Worm (Caenorhabditis elegans): ENCODE results near the gene rfth-1.

rfth-1 gene

ce11 chrIV:4511259-4511890 lies at the start of gene rfth-1, which contains the start of gene ZK180.8:
Gene rfth-1, minus strand, starts transcription at chrIV:4511309.
Gene ZK180.8, minus strand, starts transcription at chrIV:4511724.
- no peak for TF ChIP-seq C08G9.2 (tag; optimal IDR thresholded peaks at IDR 0.05)

ce11 chrIV:4559160-4559559 lies 48.1 kb upstream of the rfth-1 start:
- no peak for TF ChIP-seq pax-1 (tag; optimal IDR thresholded peaks at IDR 0.05)
- TF ChIP-seq unc-42 (tag; optimal IDR thresholded peaks at IDR 0.05) = no peak
- no peak for TF ChIP-seq hlh-8 (tag; optimal IDR thresholded peaks at IDR 0.05)
- no peak for TF ChIP-seq hlh-6 (tag; optimal IDR thresholded peaks at IDR 0.05)
- TF ChIP-seq pha-4 (tag; optimal IDR thresholded peaks at IDR 0.05) = no peak
- TF ChIP-seq elt-4 (tag; optimal IDR thresholded peaks at IDR 0.05) = no peak
- TF ChIP-seq hlh-30 (tag; optimal IDR thresholded peaks at IDR 0.05; ENCODE audit: insufficient read depth) = no peak
- no peak for TF ChIP-seq unc-86 (tag; optimal IDR thresholded peaks at IDR 0.05)
- no peak for TF ChIP-seq dmd-4 (tag; optimal IDR thresholded peaks at IDR 0.05; ENCODE audit: borderline replicate concordance)
- TF ChIP-seq fax-1 (tag; optimal IDR thresholded peaks at IDR 0.05) = no peak
- no peak for TF ChIP-seq fkh-10 (GFP tag; optimal IDR thresholded peaks at IDR 0.05)
- TF ChIP-seq lim-6 (tag; optimal IDR thresholded peaks at IDR 0.05) = no peak
- TF ChIP-seq K02D7.2 (tag; optimal IDR thresholded peaks at IDR 0.05) = no peak

- TF ChIP-seq fkh-10 (GFP tag; optimal IDR thresholded peaks at IDR 0.05) = no peak
- no peak for TF ChIP-seq ama-1 (optimal IDR thresholded peaks at IDR 0.05)
- no peak for TF ChIP-seq lin-11 (tag; optimal IDR thresholded peaks at IDR 0.05)
- TF ChIP-seq pat-9 (tag; optimal IDR thresholded peaks at IDR 0.05) = no peak
- no peak for TF ChIP-seq che-1 (tag; optimal IDR thresholded peaks at IDR 0.05)
- TF ChIP-seq ceh-9 (tag; optimal IDR thresholded peaks at IDR 0.05) = no peak
- no peak for TF ChIP-seq fax-1 (tag; optimal IDR thresholded peaks at IDR 0.05)
- TF ChIP-seq F13H6.1 (tag; optimal IDR thresholded peaks at IDR 0.05) = no peak
- TF ChIP-seq ceh-19 (GFP tag; optimal IDR thresholded peaks at IDR 0.05) = no peak
- no peak for TF ChIP-seq ahr-1 (tag; optimal IDR thresholded peaks at IDR 0.05)
- TF ChIP-seq Y22D7AL.16 (tag; optimal IDR thresholded peaks at IDR 0.05) = no peak
- no peak for TF ChIP-seq ztf-16 (tag; optimal IDR thresholded peaks at IDR 0.05)
- TF ChIP-seq unc-42 (tag; optimal IDR thresholded peaks at IDR 0.05) = no peak
- no peak for TF ChIP-seq eyg-1 (tag; optimal IDR thresholded peaks at IDR 0.05)
- TF ChIP-seq dve-1 (tag; optimal IDR thresholded peaks at IDR 0.05) = no peak
- no peak for TF ChIP-seq madf-2 (tag; optimal IDR thresholded peaks at IDR 0.05)
- no peak for TF ChIP-seq pros-1 (tag; optimal IDR thresholded peaks at IDR 0.05)
- TF ChIP-seq nfya-1 (tag; optimal IDR thresholded peaks at IDR 0.05) = no peak
- TF ChIP-seq lim-6 (tag; optimal IDR thresholded peaks at IDR 0.05) = no peak
Measured at ce11 chrIV:4557731-4558130, 46.6 kb upstream of the rfth-1 start.

- TF ChIP-seq sdc-2 (tag; optimal IDR thresholded peaks at IDR 0.05) (no peak), Y22D7AL.16 (tag; optimal IDR thresholded peaks at IDR 0.05) (no peak), hlh-8 (tag; optimal IDR thresholded peaks at IDR 0.05) (no peak), dmd-4 (tag; optimal IDR thresholded peaks at IDR 0.05; ENCODE audit: borderline replicate concordance) (no peak), fkh-10 (GFP tag; optimal IDR thresholded peaks at IDR 0.05) (no peak), ahr-1 (tag; optimal IDR thresholded peaks at IDR 0.05) (no peak), pha-2 (tag; optimal IDR thresholded peaks at IDR 0.05) (no peak), unc-42 (tag; optimal IDR thresholded peaks at IDR 0.05) (no peak), ceh-30 (tag; optimal IDR thresholded peaks at IDR 0.05) (no peak), pha-4 (tag; optimal IDR thresholded peaks at IDR 0.05) (no peak), K09A11.1 (tag; optimal IDR thresholded peaks at IDR 0.05; ENCODE audit: insufficient read depth) (no peak), ceh-18 (tag; optimal IDR thresholded peaks at IDR 0.05) (no peak)
Measured at ce11 chrIV:4557130-4557529, 46.0 kb upstream of the rfth-1 start.

- TF ChIP-seq hlh-13 (GFP tag; optimal IDR thresholded peaks at IDR 0.05) = no peak
- TF ChIP-seq K02D7.2 (tag; optimal IDR thresholded peaks at IDR 0.05) = no peak
- TF ChIP-seq ama-1 (optimal IDR thresholded peaks at IDR 0.05) = no peak
- TF ChIP-seq ceh-31 (tag; optimal IDR thresholded peaks at IDR 0.05) = no peak
- no peak for TF ChIP-seq unc-86 (tag; optimal IDR thresholded peaks at IDR 0.05)
- no peak for TF ChIP-seq pros-1 (tag; optimal IDR thresholded peaks at IDR 0.05)
- TF ChIP-seq ttx-3 (tag; optimal IDR thresholded peaks at IDR 0.05) = no peak
- no peak for TF ChIP-seq C38D4.7 (GFP tag; optimal IDR thresholded peaks at IDR 0.05)
- TF ChIP-seq ceh-34 (tag; optimal IDR thresholded peaks at IDR 0.05) = no peak
- TF ChIP-seq fkh-6 (tag; optimal IDR thresholded peaks at IDR 0.05) = no peak
- no peak for TF ChIP-seq zip-5 (tag; optimal IDR thresholded peaks at IDR 0.05)
- no peak for TF ChIP-seq nfya-1 (tag; optimal IDR thresholded peaks at IDR 0.05)
- no peak for TF ChIP-seq ceh-24 (tag; optimal IDR thresholded peaks at IDR 0.05)
- no peak for TF ChIP-seq ref-2 (tag; optimal IDR thresholded peaks at IDR 0.05)
- TF ChIP-seq hlh-15 (tag; optimal IDR thresholded peaks at IDR 0.05) = no peak
- TF ChIP-seq ets-4 (tag; optimal IDR thresholded peaks at IDR 0.05) = no peak
Measured at ce11 chrIV:4551562-4551961, 40.5 kb upstream of the rfth-1 start.
